Fruit fly (Drosophila melanogaster) whole organism, embryonic: ENCODE measurements around the gene Prx4.

Experiments used
- ATbp ChIP-seq: fragments of 200-800 bp; sonication (Bioruptor generic); optimal IDR thresholded peaks from 2 replicates; lab custom pipeline; 2017; ENCODE audit warnings: missing biosample characterization, mild to moderate bottlenecking, missing genetic modification characterization, missing genetic modification reagents
- CG10565 ChIP-seq: fragments of 200-800 bp; sonication (Bioruptor generic); optimal IDR thresholded peaks from 3 replicates; lab custom pipeline; 2016; ENCODE audit warnings: missing biosample characterization, mild to moderate bottlenecking, missing genetic modification characterization
- CG13894 ChIP-seq: fragments of 200-800 bp; sonication (Bioruptor generic); optimal IDR thresholded peaks from 3 replicates; lab custom pipeline; 2018; ENCODE audit warnings: missing biosample characterization, mild to moderate bottlenecking, missing genetic modification characterization, moderate library complexity
- CG1603 ChIP-seq: fragments of 200-800 bp; sonication (Bioruptor generic); optimal IDR thresholded peaks from 2 replicates; lab custom pipeline; 2019; ENCODE audit warnings: missing biosample characterization, mild to moderate bottlenecking, missing genetic modification characterization, moderate library complexity
- CG16779 ChIP-seq: fragments of 200-800 bp; sonication (Bioruptor generic); IDR thresholded peaks from 2 replicates; pipeline ENCODE4 v1.3.6; 2022; ENCODE audit warnings: missing biosample characterization, missing genetic modification characterization
- CG16813 ChIP-seq: fragments of 200-800 bp; sonication (Bioruptor generic); IDR thresholded peaks from 3 replicates; pipeline ENCODE4 v1.3.6; 2022; ENCODE audit warnings: missing biosample characterization, missing genetic modification characterization; ENCODE audit not compliant: partially characterized antibody
- CG17328 ChIP-seq: fragments of 200-800 bp; sonication (Bioruptor generic); IDR thresholded peaks from 2 replicates; pipeline ENCODE4 v1.3.6; 2022; ENCODE audit warnings: missing biosample characterization, missing genetic modification characterization
- CG1832 ChIP-seq: fragments of 200-800 bp; sonication (Bioruptor generic); optimal IDR thresholded peaks from 2 replicates; lab custom pipeline; 2017; ENCODE audit warnings: missing biosample characterization, mild to moderate bottlenecking, missing genetic modification characterization, inconsistent platforms
- CG18599 ChIP-seq: fragments of 200-800 bp; sonication (Bioruptor generic); optimal IDR thresholded peaks from 3 replicates; lab custom pipeline; 2017; ENCODE audit warnings: missing biosample characterization, missing genetic modification characterization, mild to moderate bottlenecking, moderate library complexity, missing genetic modification reagents
- CG3407 ChIP-seq: fragments of 200-800 bp; sonication (Bioruptor generic); optimal IDR thresholded peaks from 2 replicates; lab custom pipeline; 2018; ENCODE audit warnings: missing biosample characterization, mild to moderate bottlenecking, missing genetic modification characterization
- CG4424 ChIP-seq: fragments of 200-800 bp; sonication (Bioruptor generic); optimal IDR thresholded peaks from 3 replicates; lab custom pipeline; 2016; ENCODE audit warnings: missing biosample characterization, missing genetic modification characterization
- CG6175 ChIP-seq: fragments of 200-800 bp; sonication (Bioruptor generic); IDR thresholded peaks from 3 replicates; pipeline ENCODE4 v1.3.6; 2022; ENCODE audit warnings: missing biosample characterization, missing genetic modification characterization
- CG6813 ChIP-seq: fragments of 200-800 bp; sonication (Bioruptor generic); optimal IDR thresholded peaks from 2 replicates; lab custom pipeline; 2017; ENCODE audit warnings: missing biosample characterization, missing genetic modification characterization, mild to moderate bottlenecking, moderate library complexity, missing genetic modification reagents
- CG8765 ChIP-seq: fragments of 200-800 bp; sonication (Bioruptor generic); IDR thresholded peaks from 2 replicates; pipeline ENCODE4 v1.3.6; 2022; ENCODE audit warnings: missing biosample characterization, missing genetic modification characterization
- CG9215 ChIP-seq: fragments of 200-800 bp; sonication (Bioruptor generic); IDR thresholded peaks from 2 replicates; pipeline ENCODE4 v1.3.6; 2022; ENCODE audit warnings: missing biosample characterization, missing genetic modification characterization
- CG9727 ChIP-seq: fragments of 200-800 bp; sonication (Bioruptor generic); optimal IDR thresholded peaks from 3 replicates; lab custom pipeline; 2017; ENCODE audit warnings: missing biosample characterization, mild to moderate bottlenecking, missing genetic modification characterization
- D ChIP-seq, 2 experiments: fragments of 200-800 bp in 1 of 2; fragments of >200 bp in 1 of 2; sonication (Bioruptor generic) in 1 of 2; optimal IDR thresholded peaks; 2 replicates in 1 of 2; 3 replicates in 1 of 2; lab custom pipeline; 2017; ENCODE audit warnings: mild to moderate bottlenecking in 1 of 2, missing biosample characterization in 1 of 2, missing genetic modification characterization in 1 of 2, missing genetic modification reagents in 1 of 2
- D19A ChIP-seq: fragments of 200-800 bp; optimal IDR thresholded peaks from 3 replicates; lab custom pipeline; 2019; ENCODE audit warnings: missing biosample characterization, mild to moderate bottlenecking, missing genetic modification characterization, moderate library complexity
- Dbx ChIP-seq: fragments of 200-800 bp; sonication (Bioruptor generic); IDR thresholded peaks from 3 replicates; pipeline ENCODE4 v1.3.6; 2022; ENCODE audit warnings: missing biosample characterization, missing genetic modification characterization
- Drgx ChIP-seq: fragments of 200-800 bp; sonication (Bioruptor generic); IDR thresholded peaks from 2 replicates; pipeline ENCODE4 v1.3.6; 2022; ENCODE audit warnings: missing biosample characterization, missing genetic modification characterization
- Hey ChIP-seq: fragments of 200-800 bp; sonication (Bioruptor generic); optimal IDR thresholded peaks from 3 replicates; lab custom pipeline; 2018; ENCODE audit warnings: missing biosample characterization, mild to moderate bottlenecking, missing genetic modification characterization
- MESR4 ChIP-seq: fragments of 200-800 bp; sonication (Bioruptor generic); optimal IDR thresholded peaks from 2 replicates; lab custom pipeline; 2018; ENCODE audit warnings: missing biosample characterization, mild to moderate bottlenecking, missing genetic modification characterization, moderate library complexity
- Med ChIP-seq: fragments of 200-800 bp; sonication (Bioruptor generic); peaks from one replicate; lab custom pipeline; 2016; ENCODE audit warnings: missing biosample characterization, missing genetic modification characterization, mild to moderate bottlenecking, inconsistent platforms, moderate library complexity
- Pdp1 ChIP-seq, 2 experiments: fragments of 200-800 bp; sonication (Bioruptor generic); optimal IDR thresholded peaks; 3 replicates each; lab custom pipeline; 2016; ENCODE audit warnings: missing biosample characterization in 2 of 2, missing genetic modification characterization in 2 of 2, mild to moderate bottlenecking in 1 of 2, moderate library complexity in 1 of 2
- Side ChIP-seq: fragments of 200-800 bp; sonication (Bioruptor generic); optimal IDR thresholded peaks from 2 replicates; lab custom pipeline; 2016; ENCODE audit warnings: missing biosample characterization, missing genetic modification characterization
- ara ChIP-seq: fragments of 200-800 bp; sonication (Bioruptor generic); IDR thresholded peaks from 2 replicates; pipeline ENCODE4 v1.3.6; 2022; ENCODE audit warnings: missing biosample characterization, missing genetic modification characterization
- ase ChIP-seq: fragments of 200-800 bp; sonication (Bioruptor generic); IDR thresholded peaks from 3 replicates; pipeline ENCODE4 v1.3.6; 2022; ENCODE audit warnings: missing biosample characterization, missing genetic modification characterization
- bbx ChIP-seq: fragments of 200-800 bp; sonication (Bioruptor generic); IDR thresholded peaks from 2 replicates; pipeline ENCODE4 v1.3.6; 2022; ENCODE audit warnings: missing biosample characterization, missing genetic modification characterization; ENCODE audit not compliant: partially characterized antibody
- bsh ChIP-seq, 2 experiments: fragments of 200-800 bp; sonication (Bioruptor generic); optimal IDR thresholded peaks; 2 replicates each; lab custom pipeline; 2017 to 2018; ENCODE audit warnings: mild to moderate bottlenecking in 2 of 2, missing biosample characterization in 2 of 2, missing genetic modification characterization in 2 of 2, moderate library complexity in 1 of 2
- chn ChIP-seq: fragments of 200-800 bp; sonication (Bioruptor generic); optimal IDR thresholded peaks from 2 replicates; lab custom pipeline; 2016; ENCODE audit warnings: missing biosample characterization, missing genetic modification characterization
- cwo ChIP-seq: fragments of 200-800 bp; sonication (Bioruptor generic); optimal IDR thresholded peaks from 3 replicates; lab custom pipeline; 2017; ENCODE audit warnings: missing biosample characterization, missing genetic modification characterization, mild to moderate bottlenecking, moderate library complexity, missing genetic modification reagents
- dmrt11E ChIP-seq: fragments of 200-800 bp; sonication (Bioruptor generic); optimal IDR thresholded peaks from 3 replicates; lab custom pipeline; 2018; ENCODE audit warnings: missing biosample characterization, mild to moderate bottlenecking, missing genetic modification characterization, moderate library complexity
- dysf ChIP-seq: fragments of 200-800 bp; sonication (Bioruptor generic); IDR thresholded peaks from 3 replicates; pipeline ENCODE4 v1.3.6; 2022; ENCODE audit warnings: missing biosample characterization, missing genetic modification characterization
- ems ChIP-seq: fragments of 200-800 bp; sonication (Bioruptor generic); optimal IDR thresholded peaks from 3 replicates; lab custom pipeline; 2016; ENCODE audit warnings: missing biosample characterization, missing genetic modification characterization
- ewg ChIP-seq: fragments of 200-800 bp; sonication (Bioruptor generic); optimal IDR thresholded peaks from 3 replicates; lab custom pipeline; 2017; ENCODE audit warnings: mild to moderate bottlenecking, missing biosample characterization, missing genetic modification reagents, missing genetic modification characterization
- eyg ChIP-seq: fragments of 200-800 bp; sonication (Bioruptor generic); optimal IDR thresholded peaks from 3 replicates; lab custom pipeline; 2016; ENCODE audit warnings: missing biosample characterization, missing genetic modification characterization
- gcm ChIP-seq: fragments of 200-800 bp; sonication (Bioruptor generic); optimal IDR thresholded peaks from 2 replicates; lab custom pipeline; 2019; ENCODE audit warnings: missing biosample characterization, mild to moderate bottlenecking, missing genetic modification characterization, moderate library complexity
- luna ChIP-seq: fragments of 200-800 bp; sonication (Bioruptor generic); optimal IDR thresholded peaks from 2 replicates; lab custom pipeline; 2016; ENCODE audit warnings: missing biosample characterization, missing genetic modification characterization
- nmo ChIP-seq: fragments of 200-800 bp; sonication (Bioruptor generic); optimal IDR thresholded peaks from 2 replicates; lab custom pipeline; 2018; ENCODE audit warnings: missing biosample characterization, mild to moderate bottlenecking, missing genetic modification characterization, moderate library complexity
- nom ChIP-seq: fragments of 200-800 bp; sonication (Bioruptor generic); optimal IDR thresholded peaks from 2 replicates; lab custom pipeline; 2017; ENCODE audit warnings: missing biosample characterization, missing genetic modification characterization, mild to moderate bottlenecking, moderate library complexity, missing genetic modification reagents
- pros ChIP-seq: fragments of 200-800 bp; sonication (Bioruptor generic); optimal IDR thresholded peaks from 3 replicates; lab custom pipeline; 2019; ENCODE audit warnings: missing biosample characterization, mild to moderate bottlenecking, missing genetic modification characterization, moderate library complexity
- rib ChIP-seq: fragments of 200-800 bp; sonication (Bioruptor generic); IDR thresholded peaks from 2 replicates; pipeline ENCODE4 v1.3.6; 2022; ENCODE audit warnings: missing biosample characterization, missing genetic modification characterization
- row ChIP-seq: fragments of 200-800 bp; sonication (Bioruptor generic); IDR thresholded peaks from 3 replicates; pipeline ENCODE4 v1.3.6; 2022; ENCODE audit warnings: missing biosample characterization, missing genetic modification characterization
- sens ChIP-seq: fragments of 200-800 bp; sonication (Bioruptor generic); peaks from one replicate; lab custom pipeline; 2016; ENCODE audit warnings: missing biosample characterization, missing genetic modification characterization
- slbo ChIP-seq: fragments of 200-800 bp; sonication (Bioruptor generic); IDR thresholded peaks from 2 replicates; pipeline ENCODE4 v1.3.6; 2022; ENCODE audit warnings: missing biosample characterization, missing genetic modification characterization
- tin ChIP-seq: fragments of 200-800 bp; sonication (Bioruptor generic); optimal IDR thresholded peaks from 3 replicates; lab custom pipeline; 2016; ENCODE audit warnings: missing biosample characterization, missing genetic modification characterization

Gene Prx4

DNA sequence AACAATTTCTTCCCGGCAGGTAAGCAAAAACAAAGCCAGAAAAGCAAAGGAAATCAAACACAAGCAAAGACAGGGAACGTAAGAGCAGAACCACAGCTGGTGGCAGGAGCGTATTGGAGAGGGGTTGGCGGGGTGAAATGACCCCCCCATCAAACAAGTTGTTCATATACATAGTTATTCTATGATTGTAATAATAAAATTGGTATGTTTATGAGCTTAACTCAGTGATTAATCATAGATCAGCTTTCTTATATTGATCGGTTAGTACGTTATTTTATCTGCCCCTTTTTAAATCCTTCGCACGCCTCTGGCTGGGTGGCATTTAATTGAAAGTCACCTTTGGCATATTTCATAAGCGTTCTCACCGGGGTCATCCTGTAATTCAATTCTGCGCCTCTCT, 31.3 kb downstream of the Prx4 start:
- TF ChIP-seq chn (GFP tag; lab: Kevin White, UChicago), result peak; percentile 22
- TF ChIP-seq CG16779, result no peak
- TF ChIP-seq CG1603 (tag; lab: Kevin White, UChicago), result peak; percentile 19
- TF ChIP-seq nom (GFP tag; lab: Kevin White, UChicago), result peak; percentile 0
- TF ChIP-seq CG4424 (GFP tag; lab: Kevin White, UChicago), result no peak
- TF ChIP-seq row (GFP tag; lab: Robert Waterston, UW), result peak; percentile 53
- TF ChIP-seq ems, result no peak
- TF ChIP-seq dmrt11E (tag; lab: Kevin White, UChicago), result peak; percentile 20
- TF ChIP-seq ara (GFP tag; lab: Robert Waterston, UW), result peak; percentile 27; the same call in 1 of the 2 replicates
- peak; percentile 9 for TF ChIP-seq CG6813 (GFP tag; lab: Kevin White, UChicago)
- 0 out of 3 replicates have a peak, but pooled peaks have one; percentile 7 for TF ChIP-seq Dbx (GFP tag; lab: Robert Waterston, UW)
- no peak for TF ChIP-seq CG10565 (GFP tag; lab: Kevin White, UChicago)
- TF ChIP-seq gcm (GFP tag; lab: Kevin White, UChicago), result no peak
- TF ChIP-seq CG3407 (GFP tag; lab: Kevin White, UChicago), result no peak
- TF ChIP-seq bbx (GFP tag; lab: Robert Waterston, UW), result no peak
- peak; percentile 17 for TF ChIP-seq CG18599
- no peak for TF ChIP-seq luna (GFP tag; lab: Kevin White, UChicago)
- peak; percentile 25 for TF ChIP-seq CG9727 (GFP tag; lab: Kevin White, UChicago)
- peak; percentile 39 for TF ChIP-seq ATbp (GFP tag; lab: Kevin White, UChicago)
- TF ChIP-seq slbo, result 0 out of 2 replicates have a peak, but pooled peaks have one; percentile 31
- 0 out of 2 replicates have a peak, but pooled peaks have one; percentile 20 for TF ChIP-seq CG17328
- TF ChIP-seq CG1832 (GFP tag; lab: Kevin White, UChicago), result peak; percentile 20
- peak; percentile 49 for TF ChIP-seq pros (GFP tag; lab: Kevin White, UChicago)
- TF ChIP-seq CG8765 (GFP tag; lab: Robert Waterston, UW), result no peak
- 0 out of 2 replicates have a peak, but pooled peaks have one; percentile 18 for TF ChIP-seq Drgx

DNA sequence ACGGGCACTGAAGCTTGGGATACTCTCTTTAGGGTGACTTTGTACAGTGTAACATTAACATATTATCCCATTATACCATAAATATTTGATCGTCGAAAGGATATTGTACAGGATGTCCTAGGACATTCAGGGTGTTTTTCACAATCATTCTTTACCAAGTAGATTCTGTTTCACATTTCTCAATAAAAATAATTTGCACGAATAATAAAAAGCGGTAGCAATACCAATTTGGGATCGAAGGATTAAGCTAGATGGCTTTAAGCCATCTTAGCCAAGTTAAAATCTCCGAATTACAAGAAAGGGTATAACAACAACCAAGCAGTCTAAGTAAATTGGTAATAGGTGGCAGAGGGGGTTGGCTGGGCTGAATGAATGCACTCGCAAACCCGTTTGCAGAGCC, 32.2 kb downstream of the Prx4 start:
- TF ChIP-seq eyg (no peak), D19A (tag; lab: Kevin White, UChicago) (peak; percentile 21), bsh (GFP tag; optimal IDR thresholded peaks at IDR 0.05; lab: Kevin White, UChicago) (peak in 1 of 2 experiments; percentile 7)

DNA sequence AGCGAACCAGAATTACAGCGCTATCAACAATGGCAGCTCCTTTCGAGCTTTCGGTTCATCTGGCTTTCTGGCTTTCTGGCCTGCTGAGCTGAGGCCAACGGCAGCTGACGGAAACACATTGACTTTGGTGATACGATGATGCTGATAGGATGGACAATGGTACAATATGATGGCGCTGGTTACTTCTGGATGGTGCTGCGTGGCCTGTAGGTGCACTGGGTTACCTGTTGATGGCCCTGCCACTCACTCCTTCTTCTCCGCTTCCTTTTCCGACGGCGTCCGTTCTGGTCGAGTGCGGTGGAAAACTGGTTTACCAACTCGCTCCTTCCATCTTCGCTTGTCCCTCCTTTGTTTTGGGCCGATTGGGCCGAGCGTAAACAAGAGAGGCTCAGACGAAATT, 32.6 kb downstream of the Prx4 start:
- TF ChIP-seq Side, result no peak
- TF ChIP-seq dysf (GFP tag; lab: Robert Waterston, UW), result no peak
- no peak for TF ChIP-seq tin (GFP tag; lab: Kevin White, UChicago)
- TF ChIP-seq nmo (GFP tag; lab: Kevin White, UChicago), result no peak
- TF ChIP-seq nom (GFP tag; lab: Kevin White, UChicago), result peak; percentile 54
- peak; percentile 53 for TF ChIP-seq D (optimal IDR thresholded peaks at IDR 0.05; lab: Kevin White, UChicago)
- TF ChIP-seq D (GFP tag; optimal IDR thresholded peaks at IDR 0.05; lab: Kevin White, UChicago), result no peak
- TF ChIP-seq, all 482 proteins: peak for 2

DNA sequence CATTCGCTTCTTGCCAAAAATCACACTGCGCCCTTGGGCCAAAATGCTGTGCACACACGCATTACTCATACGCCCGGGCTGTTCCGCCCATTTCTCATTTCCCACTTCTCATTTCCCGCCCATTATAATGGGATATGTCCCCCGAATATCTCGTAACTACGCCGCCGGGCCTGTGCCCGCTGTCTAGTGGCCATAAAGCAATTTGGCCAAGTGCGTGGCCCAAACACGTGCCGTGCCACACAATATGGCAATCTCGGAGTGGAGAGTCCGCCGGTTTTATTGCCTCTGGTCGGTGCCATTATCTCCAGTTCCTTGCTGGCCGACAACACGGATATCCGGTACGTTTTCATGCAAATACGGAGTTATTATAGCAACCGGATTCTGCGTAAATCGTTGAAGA, 34.8 kb downstream of the Prx4 start:
- 0 out of 3 replicates have a peak, but pooled peaks have one; percentile 27 for TF ChIP-seq ase (GFP tag; lab: Robert Waterston, UW)
- no peak for TF ChIP-seq MESR4 (GFP tag; lab: Kevin White, UChicago)
- TF ChIP-seq cwo, result peak; percentile 57
- peak; percentile 16; the same call in 1 of the 3 replicates for TF ChIP-seq CG6175
- TF ChIP-seq Med, result peak; percentile 64
- peak; percentile 34 for TF ChIP-seq CG13894 (tag; lab: Kevin White, UChicago)
- peak; percentile 54 for TF ChIP-seq Hey (tag; lab: Kevin White, UChicago)
- 0 out of 2 replicates have a peak, but pooled peaks have one; percentile 24 for TF ChIP-seq rib (GFP tag; lab: Robert Waterston, UW)
- peak; percentile 9; the same call in 1 of the 2 replicates for TF ChIP-seq CG9215 (GFP tag; lab: Robert Waterston, UW)
- no peak for TF ChIP-seq Pdp1 (GFP tag; optimal IDR thresholded peaks at IDR 0.05; lab: Kevin White, UChicago)
- peak; percentile 46 for TF ChIP-seq sens
- TF ChIP-seq ewg, result no peak
- 0 out of 3 replicates have a peak, but pooled peaks have one; percentile 30 for TF ChIP-seq CG16813
